Worm (Caenorhabditis elegans): ENCODE measurements around the gene lelo-1.

ce11 chrII:6221470-6221869, 24.7 kb upstream of the lelo-1 start:
- TF ChIP-seq sem-4 (tag; optimal IDR thresholded peaks at IDR 0.05) (no peak), ama-1 (optimal IDR thresholded peaks at IDR 0.05) (no peak), aly-2 (tag; optimal IDR thresholded peaks at IDR 0.05) (no peak), elt-3 (tag; optimal IDR thresholded peaks at IDR 0.05) (no peak), nhr-11 (tag; optimal IDR thresholded peaks at IDR 0.05) (no peak), nhr-237 (tag; optimal IDR thresholded peaks at IDR 0.05) (no peak), zag-1 (tag; optimal IDR thresholded peaks at IDR 0.05) (no peak)
